Fruit fly (Drosophila melanogaster): ENCODE data around the gene Msp300.

Gene Msp300

dm6 chr2L:5208581-5208980 is 107.9 kb downstream of the Msp300 start:
- TF ChIP-seq CG14655 (GFP tag; optimal IDR thresholded peaks at IDR 0.05) = no peak
- TF ChIP-seq EcR (GFP tag; optimal IDR thresholded peaks at IDR 0.05) = no peak
- no peak for TF ChIP-seq CG32121 (GFP tag; IDR thresholded peaks at IDR 0.05)
- TF ChIP-seq D1 (tag; optimal IDR thresholded peaks at IDR 0.05) = no peak
- no peak for TF ChIP-seq Pif1B (GFP tag; optimal IDR thresholded peaks at IDR 0.05)
- TF ChIP-seq CG4496 (GFP tag; IDR thresholded peaks at IDR 0.05) = no peak
- no peak for TF ChIP-seq CG17806 (tag; optimal IDR thresholded peaks at IDR 0.05)
- no peak for TF ChIP-seq CG13204 (GFP tag; optimal IDR thresholded peaks at IDR 0.05)
- TF ChIP-seq Pif1A (GFP tag; optimal IDR thresholded peaks at IDR 0.05) = no peak
- no peak for TF ChIP-seq CG10348 (GFP tag; IDR thresholded peaks at IDR 0.05)
- TF ChIP-seq Ets98B (GFP tag; IDR thresholded peaks at IDR 0.05) = no peak
- no peak for TF ChIP-seq rn (GFP tag; IDR thresholded peaks at IDR 0.05)

- TF ChIP-seq CG34367 (tag; optimal IDR thresholded peaks at IDR 0.05) = no peak
- no peak for TF ChIP-seq gl (tag; optimal IDR thresholded peaks at IDR 0.05)
- no peak for TF ChIP-seq CG32121 (GFP tag; IDR thresholded peaks at IDR 0.05)
- TF ChIP-seq CG8301 (tag; optimal IDR thresholded peaks at IDR 0.05) = no peak
- TF ChIP-seq CG12605 (GFP tag; IDR thresholded peaks at IDR 0.05) = no peak
- no peak for TF ChIP-seq Pif1B (GFP tag; optimal IDR thresholded peaks at IDR 0.05)
- no peak for TF ChIP-seq Snoo (tag; optimal IDR thresholded peaks at IDR 0.05)
- TF ChIP-seq CG13204 (GFP tag; optimal IDR thresholded peaks at IDR 0.05) = no peak
- no peak for TF ChIP-seq rn (GFP tag; IDR thresholded peaks at IDR 0.05)
- no peak for TF ChIP-seq CG4496 (GFP tag; IDR thresholded peaks at IDR 0.05)
- TF ChIP-seq D1 (tag; optimal IDR thresholded peaks at IDR 0.05) = no peak
- no peak for TF ChIP-seq CG15710 (tag; optimal IDR thresholded peaks at IDR 0.05)
Measured at dm6 chr2L:5209244-5210144, 108.8 kb downstream of the Msp300 start.

- TF ChIP-seq CG9948 (tag; optimal IDR thresholded peaks at IDR 0.05) (no peak), gl (tag; optimal IDR thresholded peaks at IDR 0.05) (no peak), CG10348 (GFP tag; IDR thresholded peaks at IDR 0.05) (no peak), Snoo (tag; optimal IDR thresholded peaks at IDR 0.05) (no peak), D1 (tag; optimal IDR thresholded peaks at IDR 0.05) (no peak), CG32121 (GFP tag; IDR thresholded peaks at IDR 0.05) (no peak), EcR (GFP tag; optimal IDR thresholded peaks at IDR 0.05) (no peak), CG8159 (tag; optimal IDR thresholded peaks at IDR 0.05) (no peak), Pif1B (GFP tag; optimal IDR thresholded peaks at IDR 0.05) (no peak), rn (GFP tag; IDR thresholded peaks at IDR 0.05) (no peak), Ets98B (GFP tag; IDR thresholded peaks at IDR 0.05) (no peak), CG8301 (tag; optimal IDR thresholded peaks at IDR 0.05) (no peak), CG4496 (GFP tag; IDR thresholded peaks at IDR 0.05) (no peak), CG13204 (GFP tag; optimal IDR thresholded peaks at IDR 0.05) (no peak), CG34367 (tag; optimal IDR thresholded peaks at IDR 0.05) (no peak), Pif1A (GFP tag; optimal IDR thresholded peaks at IDR 0.05) (no peak), CG14655 (GFP tag; optimal IDR thresholded peaks at IDR 0.05) (no peak)
Measured at dm6 chr2L:5210145-5210504, 109.4 kb downstream of the Msp300 start, which contains the start of gene Cyp28d1. Cyp28d1 (plus strand) TSS chr2L:5210460.

dm6 chr2L:5210946-5211345 is 110.3 kb downstream of the Msp300 start:
- TF ChIP-seq EcR (GFP tag; optimal IDR thresholded peaks at IDR 0.05) = no peak
- no peak for TF ChIP-seq CG9948 (tag; optimal IDR thresholded peaks at IDR 0.05)
- TF ChIP-seq CG12605 (GFP tag; IDR thresholded peaks at IDR 0.05) = no peak
- no peak for TF ChIP-seq CG8159 (tag; optimal IDR thresholded peaks at IDR 0.05)
- TF ChIP-seq CG34367 (tag; optimal IDR thresholded peaks at IDR 0.05) = no peak
- TF ChIP-seq Pif1A (GFP tag; optimal IDR thresholded peaks at IDR 0.05) = no peak

- TF ChIP-seq CG4496 (GFP tag; IDR thresholded peaks at IDR 0.05) = no peak
- TF ChIP-seq Pif1B (GFP tag; optimal IDR thresholded peaks at IDR 0.05) = no peak
- no peak for TF ChIP-seq CG14655 (GFP tag; optimal IDR thresholded peaks at IDR 0.05)
- no peak for TF ChIP-seq D1 (tag; optimal IDR thresholded peaks at IDR 0.05)
Measured at dm6 chr2L:5214981-5215380, 114.3 kb downstream of the Msp300 start, which contains the start of gene CG7742. CG7742 (minus strand) TSS chr2L:5215081.

- TF ChIP-seq CG14655 (GFP tag; optimal IDR thresholded peaks at IDR 0.05) (no peak), Pif1B (GFP tag; optimal IDR thresholded peaks at IDR 0.05) (no peak), gl (tag; optimal IDR thresholded peaks at IDR 0.05) (no peak), fd96Ca (GFP tag; IDR thresholded peaks at IDR 0.05) (no peak), Ets98B (GFP tag; IDR thresholded peaks at IDR 0.05) (no peak)
Measured at dm6 chr2L:5216442-5216841, 115.8 kb downstream of the Msp300 start, which contains the start of the genes CG14034 and TpnC25D. CG14034 (minus strand) TSS chr2L:5216542. TpnC25D (plus strand) TSS chr2L:5216701.

- no peak for TF ChIP-seq CG15710 (tag; optimal IDR thresholded peaks at IDR 0.05)
- TF ChIP-seq CG13204 (GFP tag; optimal IDR thresholded peaks at IDR 0.05) = no peak
- no peak for TF ChIP-seq fd96Ca (GFP tag; IDR thresholded peaks at IDR 0.05)
- TF ChIP-seq CG12605 (GFP tag; IDR thresholded peaks at IDR 0.05) = no peak
- no peak for TF ChIP-seq Snoo (tag; optimal IDR thresholded peaks at IDR 0.05)
- no peak for TF ChIP-seq CG34367 (tag; optimal IDR thresholded peaks at IDR 0.05)
- TF ChIP-seq CG8301 (tag; optimal IDR thresholded peaks at IDR 0.05) = no peak
- TF ChIP-seq gl (tag; optimal IDR thresholded peaks at IDR 0.05) = no peak
- TF ChIP-seq CG8159 (tag; optimal IDR thresholded peaks at IDR 0.05) = no peak
- no peak for TF ChIP-seq CG17806 (tag; optimal IDR thresholded peaks at IDR 0.05)
- no peak for TF ChIP-seq Pif1B (GFP tag; optimal IDR thresholded peaks at IDR 0.05)
Measured at dm6 chr2L:5223317-5223716, 122.6 kb downstream of the Msp300 start.
